Worm (Caenorhabditis elegans) whole organism, late embryonic: Measurements from ENCODE around the gene lips-11.

ENCODE experiments used
- F13H6.1 ChIP-seq: sonication (generic microtip); optimal IDR thresholded peaks from 2 replicates; lab custom pipeline; 2016; ENCODE audit warnings: missing genetic modification characterization, missing compliant biosample characterization
- Y22D7AL.16 ChIP-seq: sonication (generic microtip); optimal IDR thresholded peaks from 2 replicates; lab custom pipeline; 2016; ENCODE audit warnings: missing genetic modification characterization, missing compliant biosample characterization
- elt-4 ChIP-seq: sonication (generic microtip); optimal IDR thresholded peaks from 2 replicates; lab custom pipeline; 2016; ENCODE audit warnings: missing genetic modification characterization, missing compliant biosample characterization
- fkh-6 ChIP-seq: sonication (generic microtip); optimal IDR thresholded peaks from 2 replicates; lab custom pipeline; 2016; ENCODE audit warnings: missing genetic modification characterization, missing compliant biosample characterization
- hlh-13 ChIP-seq: fragments of 200-800 bp; sonication (Bioruptor generic); optimal IDR thresholded peaks from 2 replicates; lab custom pipeline; 2018; ENCODE audit warnings: mild to moderate bottlenecking, missing genetic modification characterization, missing compliant biosample characterization
- hlh-8 ChIP-seq: sonication (generic microtip); optimal IDR thresholded peaks from 2 replicates; lab custom pipeline; 2016; ENCODE audit warnings: missing genotype, missing genetic modification characterization, missing compliant biosample characterization
- pha-4 ChIP-seq: fragments of 150-350 bp; optimal IDR thresholded peaks from 2 replicates; lab custom pipeline; 2018; ENCODE audit warnings: missing biosample characterization, missing genetic modification reagents, missing genetic modification characterization
- pqm-1 ChIP-seq: sonication (generic microtip); optimal IDR thresholded peaks from 2 replicates; lab custom pipeline; 2016; ENCODE audit warnings: missing genetic modification characterization, missing compliant biosample characterization

DNA sequence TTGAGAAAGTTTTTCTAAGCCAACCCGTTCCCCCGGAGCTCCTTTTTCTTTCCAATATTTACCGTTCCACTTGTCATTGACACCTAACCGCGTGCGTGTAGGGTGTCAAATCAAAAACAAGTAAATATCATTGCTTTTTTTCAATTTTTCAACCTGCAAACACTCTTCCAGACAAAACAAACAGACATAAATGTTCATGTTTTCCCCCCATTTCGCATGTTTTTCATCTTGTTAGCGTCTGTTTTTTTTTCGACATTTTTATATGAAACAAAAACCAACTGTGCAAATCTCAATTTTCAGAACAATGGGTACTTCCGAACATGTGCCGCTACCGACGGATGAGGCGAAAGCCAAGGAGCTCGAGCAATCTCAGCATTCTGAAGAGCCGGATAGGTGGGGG lies 19.1 kb downstream of the lips-11 start, which contains the start of gene snf-3:
- TF ChIP-seq elt-4 (tag; lab: Kevin White, UChicago), result no peak
- TF ChIP-seq Y22D7AL.16 (tag; lab: Kevin White, UChicago), result no peak
- no peak for TF ChIP-seq hlh-8 (tag; lab: Kevin White, UChicago)
- no peak for TF ChIP-seq fkh-6 (tag; lab: Kevin White, UChicago)
- no peak for TF ChIP-seq hlh-13 (GFP tag; lab: Kevin White, UChicago)
- TF ChIP-seq F13H6.1 (tag; lab: Kevin White, UChicago), result no peak
- no peak for TF ChIP-seq pha-4 (tag; lab: Kevin White, UChicago)
- no peak for TF ChIP-seq pqm-1
